Worm (Caenorhabditis elegans) whole organism, L1 larva: ENCODE measurements around the gene F53A9.3.

Experiments
- C16A3.4 ChIP-seq: fragments of 150-350 bp; optimal IDR thresholded peaks from 2 replicates; lab custom pipeline; 2014; ENCODE audit warnings: missing biosample characterization, missing genetic modification characterization
- F16B12.6 ChIP-seq: fragments of 150-350 bp; optimal IDR thresholded peaks from 2 replicates; lab custom pipeline; 2014; ENCODE audit warnings: missing biosample characterization, missing genetic modification characterization
- Y116A8C.19 ChIP-seq: sonication (generic microtip); optimal IDR thresholded peaks from 2 replicates; lab custom pipeline; 2016; ENCODE audit warnings: missing compliant biosample characterization, missing genetic modification characterization, borderline replicate concordance
- alr-1 ChIP-seq: fragments of 200-800 bp; sonication (Bioruptor generic); optimal IDR thresholded peaks from 2 replicates; lab custom pipeline; 2018; ENCODE audit warnings: borderline replicate concordance, mild to moderate bottlenecking, missing genetic modification characterization, missing compliant biosample characterization
- aly-2 ChIP-seq: fragments of 150-350 bp; optimal IDR thresholded peaks from 2 replicates; lab custom pipeline; 2014; ENCODE audit warnings: missing biosample characterization, missing genetic modification characterization
- blmp-1 ChIP-seq: fragments of 150-350 bp; optimal IDR thresholded peaks from 2 replicates; lab custom pipeline; 2014; ENCODE audit warnings: missing biosample characterization, missing genetic modification characterization
- ceh-63 ChIP-seq: fragments of 200-800 bp; sonication (Bioruptor generic); optimal IDR thresholded peaks from 2 replicates; lab custom pipeline; 2018; ENCODE audit warnings: mild to moderate bottlenecking, missing genetic modification characterization, missing compliant biosample characterization
- ceh-8 ChIP-seq: fragments of 200-800 bp; sonication (Bioruptor generic); optimal IDR thresholded peaks from 2 replicates; lab custom pipeline; 2018; ENCODE audit warnings: mild to moderate bottlenecking, missing genetic modification characterization, moderate library complexity, missing compliant biosample characterization
- ceh-82 ChIP-seq, 3 experiments: fragments of 150-350 bp in 1 of 3; sonication (generic microtip) in 2 of 3; optimal IDR thresholded peaks; 2 replicates each; lab custom pipeline; 2014 to 2017; ENCODE audit warnings: missing biosample characterization in 3 of 3, missing genetic modification characterization in 3 of 3
- ces-1 ChIP-seq: fragments of 150-350 bp; optimal IDR thresholded peaks from 2 replicates; lab custom pipeline; 2014; ENCODE audit warnings: missing biosample characterization, missing genetic modification reagents, missing genetic modification characterization
- dpl-1 ChIP-seq, 3 experiments: fragments of 150-350 bp in 2 of 3; sonication (generic microtip) in 1 of 3; optimal IDR thresholded peaks; 2 replicates each; lab custom pipeline; 2014 to 2017; ENCODE audit warnings: missing biosample characterization in 3 of 3, missing genetic modification characterization in 3 of 3, missing genetic modification reagents in 3 of 3
- dsc-1 ChIP-seq: sonication (generic microtip); optimal IDR thresholded peaks from 2 replicates; lab custom pipeline; 2016; ENCODE audit warnings: mild to moderate bottlenecking, missing genetic modification characterization, missing compliant biosample characterization
- efl-1 ChIP-seq, 4 experiments: fragments of 150-350 bp; optimal IDR thresholded peaks in 3 of 4; peaks in 1 of 4; 1 replicate in 1 of 4; 2 replicates in 3 of 4; lab custom pipeline; 2014; ENCODE audit warnings: missing biosample characterization in 2 of 4, missing genetic modification characterization in 2 of 4, missing genetic modification reagents in 2 of 4
- efl-3 ChIP-seq: fragments of 200-800 bp; sonication (Bioruptor generic); optimal IDR thresholded peaks from 2 replicates; lab custom pipeline; 2018; ENCODE audit warnings: mild to moderate bottlenecking, missing genetic modification characterization, missing compliant biosample characterization
- fkh-4 ChIP-seq: sonication (generic microtip); optimal IDR thresholded peaks from 2 replicates; lab custom pipeline; 2016; ENCODE audit warnings: missing compliant biosample characterization, missing genetic modification characterization, borderline replicate concordance
- fkh-8 ChIP-seq: sonication (generic microtip); optimal IDR thresholded peaks from 2 replicates; lab custom pipeline; 2016; ENCODE audit warnings: mild to moderate bottlenecking, missing genetic modification characterization, missing compliant biosample characterization
- fos-1 ChIP-seq: fragments of 150-350 bp; optimal IDR thresholded peaks from 2 replicates; lab custom pipeline; 2014; ENCODE audit warnings: missing biosample characterization, missing genetic modification characterization
- hlh-17 ChIP-seq: fragments of 200-800 bp; sonication (Bioruptor generic); optimal IDR thresholded peaks from 2 replicates; lab custom pipeline; 2018; ENCODE audit warnings: missing genetic modification characterization, mild to moderate bottlenecking, missing compliant biosample characterization, moderate library complexity, borderline replicate concordance
- irx-1 ChIP-seq: sonication (generic microtip); optimal IDR thresholded peaks from 2 replicates; lab custom pipeline; 2016; ENCODE audit warnings: missing genetic modification characterization, missing compliant biosample characterization
- isw-1 ChIP-seq: fragments of 200-800 bp; sonication (Bioruptor generic); IDR thresholded peaks from 2 replicates; pipeline ENCODE4 v1.3.6; 2022; ENCODE audit warnings: missing genetic modification characterization, missing compliant biosample characterization
- lin-14 ChIP-seq: fragments of 200-800 bp; sonication (Bioruptor generic); optimal IDR thresholded peaks from 2 replicates; lab custom pipeline; 2018; ENCODE audit warnings: mild to moderate bottlenecking, missing genetic modification characterization, moderate library complexity, missing compliant biosample characterization
- lin-35 ChIP-seq, 2 experiments: fragments of 150-350 bp; optimal IDR thresholded peaks; 2 replicates each; lab custom pipeline; 2014; ENCODE audit warnings: missing biosample characterization in 2 of 2, missing genetic modification characterization in 2 of 2, missing genetic modification reagents in 2 of 2
- lin-39 ChIP-seq: fragments of 150-350 bp; optimal IDR thresholded peaks from 2 replicates; lab custom pipeline; 2014; ENCODE audit warnings: missing biosample characterization, missing genetic modification reagents, missing genetic modification characterization
- lsy-2 ChIP-seq, 2 experiments: fragments of 150-350 bp; optimal IDR thresholded peaks; 2 replicates each; lab custom pipeline; 2014; ENCODE audit warnings: missing biosample characterization in 2 of 2, missing genetic modification characterization in 2 of 2
- mab-9 ChIP-seq: fragments of 200-800 bp; sonication (Bioruptor generic); IDR thresholded peaks from 2 replicates; pipeline ENCODE4 v1.3.6; 2022; ENCODE audit warnings: missing genetic modification reagents, missing genetic modification characterization, missing compliant biosample characterization
- mdl-1 ChIP-seq, 2 experiments: fragments of 150-350 bp; optimal IDR thresholded peaks; 2 replicates each; lab custom pipeline; 2014 to 2017; ENCODE audit warnings: missing biosample characterization in 2 of 2, missing genetic modification characterization in 2 of 2, inconsistent platforms in 1 of 2
- mep-1 ChIP-seq: fragments of 150-350 bp; optimal IDR thresholded peaks from 2 replicates; lab custom pipeline; 2014; ENCODE audit warnings: missing biosample characterization, missing genetic modification characterization
- nhr-19 ChIP-seq: fragments of 200-800 bp; sonication (Bioruptor generic); conservative IDR thresholded peaks from 2 replicates; pipeline ENCODE4 v1.3.6; 2022; ENCODE audit warnings: missing genetic modification characterization, missing compliant biosample characterization
- nhr-20 ChIP-seq: sonication (generic microtip); optimal IDR thresholded peaks from 2 replicates; lab custom pipeline; 2016; ENCODE audit warnings: mild to moderate bottlenecking, missing genetic modification characterization, missing compliant biosample characterization
- nhr-237 ChIP-seq: fragments of 150-350 bp; optimal IDR thresholded peaks from 2 replicates; lab custom pipeline; 2014; ENCODE audit warnings: missing biosample characterization, missing genetic modification characterization
- nhr-47 ChIP-seq: sonication (generic microtip); optimal IDR thresholded peaks from 2 replicates; lab custom pipeline; 2016; ENCODE audit warnings: mild to moderate bottlenecking, missing genetic modification characterization, moderate library complexity, missing compliant biosample characterization
- nhr-77 ChIP-seq: fragments of 150-350 bp; optimal IDR thresholded peaks from 2 replicates; lab custom pipeline; 2014; ENCODE audit warnings: missing biosample characterization, missing genetic modification characterization
- nhr-84 ChIP-seq: sonication (generic microtip); optimal IDR thresholded peaks from 2 replicates; lab custom pipeline; 2017; ENCODE audit warnings: missing biosample characterization, missing genetic modification characterization
- nhr-90 ChIP-seq: sonication (generic microtip); optimal IDR thresholded peaks from 2 replicates; lab custom pipeline; 2016; ENCODE audit warnings: mild to moderate bottlenecking, missing genetic modification characterization, missing compliant biosample characterization; ENCODE audit not compliant: poor library complexity
- pax-3 ChIP-seq: fragments of 200-800 bp; sonication (Bioruptor generic); optimal IDR thresholded peaks from 2 replicates; lab custom pipeline; 2018; ENCODE audit warnings: mild to moderate bottlenecking, missing genetic modification characterization, moderate library complexity, missing compliant biosample characterization
- pqm-1 ChIP-seq: sonication (generic microtip); optimal IDR thresholded peaks from 3 replicates; lab custom pipeline; 2017; ENCODE audit warnings: missing biosample characterization, missing genetic modification characterization
- snpc-4 ChIP-seq: fragments of 150-350 bp; optimal IDR thresholded peaks from 2 replicates; lab custom pipeline; 2014; ENCODE audit warnings: missing biosample characterization, missing genetic modification characterization
- snu-23 ChIP-seq: sonication (generic microtip); optimal IDR thresholded peaks from 2 replicates; lab custom pipeline; 2016; ENCODE audit warnings: missing genetic modification characterization, missing compliant biosample characterization
- swsn-7 ChIP-seq: sonication (generic microtip); optimal IDR thresholded peaks from 2 replicates; lab custom pipeline; 2016; ENCODE audit warnings: missing genetic modification characterization, missing compliant biosample characterization
- tbx-2 ChIP-seq: sonication (generic microtip); optimal IDR thresholded peaks from 2 replicates; lab custom pipeline; 2016; ENCODE audit warnings: missing genetic modification characterization, missing compliant biosample characterization
- unc-130 ChIP-seq: fragments of 150-350 bp; optimal IDR thresholded peaks from 2 replicates; lab custom pipeline; 2017; ENCODE audit warnings: missing biosample characterization, missing genetic modification characterization, inconsistent platforms
- unc-62 ChIP-seq: fragments of 150-350 bp; optimal IDR thresholded peaks from 2 replicates; lab custom pipeline; 2014; ENCODE audit warnings: missing biosample characterization, missing genetic modification reagents, missing genetic modification characterization
- xbp-1 ChIP-seq: sonication (generic microtip); optimal IDR thresholded peaks from 2 replicates; lab custom pipeline; 2016; ENCODE audit warnings: missing genetic modification characterization, missing compliant biosample characterization
- zag-1 ChIP-seq: fragments of 150-350 bp; optimal IDR thresholded peaks from 2 replicates; lab custom pipeline; 2014; ENCODE audit warnings: missing biosample characterization, missing genetic modification characterization

The F53A9.3 gene

ce11 chrX:8720658-8721057 is 12.5 kb downstream of the F53A9.3 start, which contains the start of gene F53A9.9:
TSS of gene F53A9.9 (minus strand) at chrX:8720758.
- TF ChIP-seq C16A3.4 (tag; lab: Kevin White, UChicago) (no peak), snpc-4 (tag; lab: Kevin White, UChicago) (no peak), pqm-1 (tag; lab: Kevin White, UChicago) (no peak)

ce11 chrX:8721273-8721672 is 13.1 kb downstream of the F53A9.3 start:
- TF ChIP-seq mep-1 (tag; lab: Kevin White, UChicago), result no peak
- no peak for TF ChIP-seq mdl-1 (tag; optimal IDR thresholded peaks at IDR 0.05; lab: Kevin White, UChicago)
- TF ChIP-seq nhr-77, result peak; percentile 31
- peak; percentile 43 for TF ChIP-seq lin-14 (GFP tag; lab: Kevin White, UChicago)

ce11 chrX:8723127-8723600 is 15.0 kb downstream of the F53A9.3 start, which contains the start of gene tnt-2:
TSS of gene tnt-2 (minus strand) at chrX:8723550.
- TF ChIP-seq ceh-82 (tag; optimal IDR thresholded peaks at IDR 0.05; lab: Kevin White, UChicago) (no peak), F16B12.6 (tag; lab: Kevin White, UChicago) (no peak), efl-3 (GFP tag; lab: Kevin White, UChicago) (no peak), zag-1 (tag; lab: Kevin White, UChicago) (no peak), lin-35 (GFP tag; optimal IDR thresholded peaks at IDR 0.05; lab: Kevin White, UChicago) (no peak), blmp-1 (tag; lab: Kevin White, UChicago) (no peak), alr-1 (tag; lab: Kevin White, UChicago) (no peak), Y116A8C.19 (tag; lab: Kevin White, UChicago) (no peak), fkh-8 (tag; lab: Kevin White, UChicago) (no peak), dpl-1 (GFP tag; optimal IDR thresholded peaks at IDR 0.05; lab: Kevin White, UChicago) (no peak), unc-62 (GFP tag; lab: Kevin White, UChicago) (no peak)

DNA sequence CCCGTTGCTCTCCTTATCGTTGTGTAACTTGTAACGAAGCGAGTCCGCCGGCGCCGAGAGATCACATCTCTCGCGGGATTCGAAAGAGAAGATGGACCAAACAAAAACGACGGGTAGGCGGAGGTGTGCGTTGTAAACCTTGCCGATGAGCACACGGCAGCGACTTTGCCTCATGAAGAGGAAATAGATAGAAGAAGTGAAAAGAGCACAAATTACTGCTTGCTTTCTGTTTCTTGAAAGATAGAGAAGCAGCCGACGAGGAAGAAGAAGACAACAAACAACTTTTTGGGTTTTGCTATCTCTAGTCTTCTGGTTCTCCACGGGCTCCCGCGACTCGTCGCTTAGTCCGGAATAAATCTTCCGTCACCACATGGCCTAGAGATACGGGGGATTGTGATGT is 15.7 kb downstream of the F53A9.3 start:
- TF ChIP-seq lin-39 (tag; lab: Kevin White, UChicago) (no peak), unc-130 (tag; lab: Kevin White, UChicago) (peak; percentile 31), fkh-4 (peak; percentile 34), zag-1 (tag; lab: Kevin White, UChicago) (no peak), nhr-90 (tag; lab: Kevin White, UChicago) (no peak), efl-1 (optimal IDR thresholded peaks at IDR 0.05; lab: Kevin White, UChicago) (no peak), efl-1 (GFP tag; optimal IDR thresholded peaks at IDR 0.05 in 1 of 2; lab: Kevin White, UChicago) (no peak), mdl-1 (tag; optimal IDR thresholded peaks at IDR 0.05; lab: Kevin White, UChicago) (peak in 1 of 2 experiments; percentile 50), hlh-17 (GFP tag; lab: Kevin White, UChicago) (no peak), ces-1 (GFP tag; lab: Kevin White, UChicago) (no peak), F16B12.6 (tag; lab: Kevin White, UChicago) (no peak), ceh-8 (GFP tag; lab: Kevin White, UChicago) (no peak), swsn-7 (tag; lab: Kevin White, UChicago) (peak; percentile 26), irx-1 (no peak), lsy-2 (tag; optimal IDR thresholded peaks at IDR 0.05; lab: Kevin White, UChicago) (peak in 1 of 2 experiments; percentile 62), fos-1 (tag; lab: Kevin White, UChicago) (no peak), nhr-19 (GFP tag; lab: Robert Waterston, UW) (peak; percentile 46), aly-2 (no peak), tbx-2 (tag; lab: Kevin White, UChicago) (peak; percentile 12), pax-3 (tag; lab: Kevin White, UChicago) (no peak), dsc-1 (tag; lab: Kevin White, UChicago) (peak; percentile 66), nhr-47 (tag; lab: Kevin White, UChicago) (no peak), dpl-1 (GFP tag; optimal IDR thresholded peaks at IDR 0.05; lab: Kevin White, UChicago) (no peak), mab-9 (GFP tag; lab: Robert Waterston, UW) (no peak), xbp-1 (tag; lab: Kevin White, UChicago) (no peak), nhr-20 (peak; percentile 59), efl-3 (GFP tag; lab: Kevin White, UChicago) (no peak), snu-23 (GFP tag; lab: Kevin White, UChicago) (peak; percentile 56), ceh-63 (GFP tag; lab: Kevin White, UChicago) (no peak), isw-1 (GFP tag; lab: Robert Waterston, UW) (no peak), nhr-84 (tag; lab: Kevin White, UChicago) (no peak), nhr-237 (tag; lab: Kevin White, UChicago) (no peak), alr-1 (tag; lab: Kevin White, UChicago) (no peak), lin-35 (GFP tag; optimal IDR thresholded peaks at IDR 0.05; lab: Kevin White, UChicago) (peak in 1 of 2 experiments; percentile 13), lin-14 (GFP tag; lab: Kevin White, UChicago) (peak; percentile 85)
